Worm (Caenorhabditis elegans) whole organism, late embryonic: ENCODE results near the gene R08C7.4.
A peak's percentile ranks its signal among the peaks of the same experiment; 100 is the strongest.

Experiments used
- C38D4.7 ChIP-seq: fragments of 200-800 bp; sonication (Bioruptor generic); optimal IDR thresholded peaks from 2 replicates; lab custom pipeline; 2018; ENCODE audit warnings: mild to moderate bottlenecking, missing genetic modification characterization, moderate library complexity, missing compliant biosample characterization
- F13H6.1 ChIP-seq: sonication (generic microtip); optimal IDR thresholded peaks from 2 replicates; lab custom pipeline; 2016; ENCODE audit warnings: missing genetic modification characterization, missing compliant biosample characterization
- K02D7.2 ChIP-seq: sonication (generic microtip); optimal IDR thresholded peaks from 2 replicates; lab custom pipeline; 2017; ENCODE audit warnings: mild to moderate bottlenecking, missing genetic modification characterization, missing compliant biosample characterization
- K09A11.1 ChIP-seq: sonication (generic microtip); optimal IDR thresholded peaks from 2 replicates; lab custom pipeline; 2017; ENCODE audit warnings: antibody characterized with exemption, mild to moderate bottlenecking, missing genetic modification characterization, missing compliant biosample characterization; ENCODE audit not compliant: insufficient read depth
- T23F11.4 ChIP-seq: fragments of 200-800 bp; sonication (Bioruptor generic); optimal IDR thresholded peaks from 2 replicates; lab custom pipeline; 2018; ENCODE audit warnings: mild to moderate bottlenecking, missing genetic modification characterization, missing compliant biosample characterization
- Y22D7AL.16 ChIP-seq: sonication (generic microtip); optimal IDR thresholded peaks from 2 replicates; lab custom pipeline; 2016; ENCODE audit warnings: missing genetic modification characterization, missing compliant biosample characterization
- ama-1 ChIP-seq: fragments of 150-350 bp; optimal IDR thresholded peaks from 2 replicates; lab custom pipeline; 2014
- ceh-14 ChIP-seq: sonication (generic microtip); optimal IDR thresholded peaks from 2 replicates; lab custom pipeline; 2016; ENCODE audit warnings: missing genotype, missing genetic modification characterization, missing compliant biosample characterization
- ceh-18 ChIP-seq: sonication (generic microtip); optimal IDR thresholded peaks from 2 replicates; lab custom pipeline; 2016; ENCODE audit warnings: missing genetic modification characterization, missing compliant biosample characterization
- ceh-22 ChIP-seq: sonication (generic microtip); optimal IDR thresholded peaks from 2 replicates; lab custom pipeline; 2017; ENCODE audit warnings: missing biosample characterization, missing genetic modification characterization
- ceh-30 ChIP-seq: fragments of 150-350 bp; optimal IDR thresholded peaks from 2 replicates; lab custom pipeline; 2014; ENCODE audit warnings: missing biosample characterization, missing genetic modification characterization
- ceh-31 ChIP-seq: sonication (generic microtip); optimal IDR thresholded peaks from 2 replicates; lab custom pipeline; 2016; ENCODE audit warnings: missing genetic modification characterization, missing compliant biosample characterization
- ceh-45 ChIP-seq: fragments of 200-800 bp; sonication (Bioruptor generic); IDR thresholded peaks from 2 replicates; pipeline ENCODE4 v1.3.6; 2022; ENCODE audit warnings: missing genetic modification reagents, missing genetic modification characterization, missing compliant biosample characterization
- ceh-48 ChIP-seq: sonication (generic microtip); optimal IDR thresholded peaks from 2 replicates; lab custom pipeline; 2016; ENCODE audit warnings: missing genetic modification characterization, inconsistent platforms, missing compliant biosample characterization
- ceh-6 ChIP-seq: fragments of 200-800 bp; sonication (Bioruptor generic); optimal IDR thresholded peaks from 2 replicates; lab custom pipeline; 2018; ENCODE audit warnings: mild to moderate bottlenecking, missing genetic modification characterization, missing compliant biosample characterization
- ceh-9 ChIP-seq: sonication (generic microtip); optimal IDR thresholded peaks from 2 replicates; lab custom pipeline; 2016; ENCODE audit warnings: mild to moderate bottlenecking, missing genetic modification characterization, inconsistent platforms, missing compliant biosample characterization
- che-1 ChIP-seq: sonication (generic microtip); optimal IDR thresholded peaks from 2 replicates; lab custom pipeline; 2016; ENCODE audit warnings: mild to moderate bottlenecking, missing genetic modification characterization, missing compliant biosample characterization
- dmd-4 ChIP-seq: sonication (generic microtip); optimal IDR thresholded peaks from 2 replicates; lab custom pipeline; 2016; ENCODE audit warnings: borderline replicate concordance, missing genetic modification characterization, missing compliant biosample characterization
- elt-2 ChIP-seq: sonication (generic microtip); optimal IDR thresholded peaks from 2 replicates; lab custom pipeline; 2016; ENCODE audit warnings: missing genetic modification reagents, missing genetic modification characterization, missing compliant biosample characterization
- elt-4 ChIP-seq: sonication (generic microtip); optimal IDR thresholded peaks from 2 replicates; lab custom pipeline; 2016; ENCODE audit warnings: missing genetic modification characterization, missing compliant biosample characterization
- ets-4 ChIP-seq: sonication (generic microtip); optimal IDR thresholded peaks from 2 replicates; lab custom pipeline; 2016; ENCODE audit warnings: missing genetic modification characterization, missing compliant biosample characterization
- eyg-1 ChIP-seq: sonication (generic microtip); optimal IDR thresholded peaks from 2 replicates; lab custom pipeline; 2016; ENCODE audit warnings: missing genotype, missing genetic modification characterization, missing compliant biosample characterization
- fkh-10 ChIP-seq: fragments of 150-350 bp; optimal IDR thresholded peaks from 2 replicates; lab custom pipeline; 2014; ENCODE audit warnings: missing biosample characterization, missing genetic modification reagents, missing genetic modification characterization
- fkh-6 ChIP-seq: sonication (generic microtip); optimal IDR thresholded peaks from 2 replicates; lab custom pipeline; 2016; ENCODE audit warnings: missing genetic modification characterization, missing compliant biosample characterization
- gmeb-2 ChIP-seq: sonication (generic microtip); optimal IDR thresholded peaks from 2 replicates; lab custom pipeline; 2016; ENCODE audit warnings: missing genetic modification characterization, inconsistent platforms, missing compliant biosample characterization
- hlh-13 ChIP-seq: fragments of 200-800 bp; sonication (Bioruptor generic); optimal IDR thresholded peaks from 2 replicates; lab custom pipeline; 2018; ENCODE audit warnings: mild to moderate bottlenecking, missing genetic modification characterization, missing compliant biosample characterization
- hlh-15 ChIP-seq: sonication (generic microtip); optimal IDR thresholded peaks from 2 replicates; lab custom pipeline; 2016; ENCODE audit warnings: missing genetic modification characterization, missing compliant biosample characterization
- hlh-30 ChIP-seq: sonication (generic microtip); optimal IDR thresholded peaks from 2 replicates; lab custom pipeline; 2017; ENCODE audit warnings: antibody characterized with exemption, missing genetic modification characterization, missing compliant biosample characterization; ENCODE audit not compliant: insufficient read depth
- hlh-6 ChIP-seq: sonication (generic microtip); optimal IDR thresholded peaks from 2 replicates; lab custom pipeline; 2016; ENCODE audit warnings: missing genotype, missing genetic modification characterization, missing compliant biosample characterization
- lin-11 ChIP-seq: fragments of 200-800 bp; sonication (Bioruptor generic); optimal IDR thresholded peaks from 2 replicates; lab custom pipeline; 2018; ENCODE audit warnings: mild to moderate bottlenecking, missing genetic modification characterization, missing compliant biosample characterization
- madf-2 ChIP-seq: sonication (generic microtip); optimal IDR thresholded peaks from 2 replicates; lab custom pipeline; 2017; ENCODE audit warnings: missing genetic modification characterization, missing compliant biosample characterization
- nhr-232 ChIP-seq: sonication (generic microtip); optimal IDR thresholded peaks from 2 replicates; lab custom pipeline; 2016; ENCODE audit warnings: missing genetic modification characterization, missing compliant biosample characterization
- npax-4 ChIP-seq: sonication (generic microtip); optimal IDR thresholded peaks from 2 replicates; lab custom pipeline; 2016; ENCODE audit warnings: missing genetic modification characterization, missing compliant biosample characterization
- pag-3 ChIP-seq: sonication (generic microtip); optimal IDR thresholded peaks from 2 replicates; lab custom pipeline; 2016; ENCODE audit warnings: missing compliant biosample characterization, missing genetic modification characterization, borderline replicate concordance
- pat-9 ChIP-seq: fragments of 200-800 bp; sonication (Bioruptor generic); optimal IDR thresholded peaks from 2 replicates; lab custom pipeline; 2018; ENCODE audit warnings: mild to moderate bottlenecking, missing genetic modification characterization, moderate library complexity, missing compliant biosample characterization
- pha-4 ChIP-seq: fragments of 150-350 bp; optimal IDR thresholded peaks from 2 replicates; lab custom pipeline; 2018; ENCODE audit warnings: missing biosample characterization, missing genetic modification reagents, missing genetic modification characterization
- ref-2 ChIP-seq: sonication (generic microtip); optimal IDR thresholded peaks from 2 replicates; lab custom pipeline; 2016; ENCODE audit warnings: missing genetic modification characterization, missing compliant biosample characterization
- rnt-1 ChIP-seq: sonication (generic microtip); optimal IDR thresholded peaks from 2 replicates; lab custom pipeline; 2016; ENCODE audit warnings: missing genetic modification characterization, missing compliant biosample characterization
- sdc-2 ChIP-seq: sonication (generic microtip); optimal IDR thresholded peaks from 2 replicates; lab custom pipeline; 2016; ENCODE audit warnings: missing genotype, missing genetic modification characterization, missing compliant biosample characterization
- sox-2 ChIP-seq: fragments of 200-800 bp; sonication (Bioruptor generic); IDR thresholded peaks from 2 replicates; pipeline ENCODE4 v1.3.6; 2022; ENCODE audit warnings: missing genetic modification reagents, missing genetic modification characterization, missing compliant biosample characterization
- sox-4 ChIP-seq: sonication (generic microtip); optimal IDR thresholded peaks from 2 replicates; lab custom pipeline; 2017; ENCODE audit warnings: mild to moderate bottlenecking, missing genetic modification characterization, inconsistent platforms, missing compliant biosample characterization
- syd-9 ChIP-seq: sonication (generic microtip); optimal IDR thresholded peaks from 2 replicates; lab custom pipeline; 2016; ENCODE audit warnings: mild to moderate bottlenecking, missing genetic modification characterization, moderate library complexity, missing compliant biosample characterization
- tbx-2 ChIP-seq: sonication (generic microtip); optimal IDR thresholded peaks from 2 replicates; lab custom pipeline; 2016; ENCODE audit warnings: missing genetic modification characterization, missing compliant biosample characterization
- unc-3 ChIP-seq, 2 experiments: fragments of 200-800 bp in 1 of 2; sonication (Bioruptor generic) in 1 of 2; sonication (generic microtip) in 1 of 2; conservative IDR thresholded peaks in 1 of 2; optimal IDR thresholded peaks in 1 of 2; 2 replicates each; pipeline versions ENCODE4 v1.3.6 to Lab custom; 2016 to 2022; ENCODE audit warnings: missing compliant biosample characterization in 2 of 2, missing genetic modification characterization in 2 of 2, missing genetic modification reagents in 1 of 2
- ztf-16 ChIP-seq: sonication (generic microtip); optimal IDR thresholded peaks from 2 replicates; lab custom pipeline; 2017; ENCODE audit warnings: missing genetic modification characterization, missing compliant biosample characterization

R08C7.4 gene

ce11 chrIV:4434441-4435084 is at the start of gene R08C7.4, which contains the start of gene R08C7.8:
R08C7.4 (plus strand) TSS chrIV:4435034.
R08C7.8 (minus strand) TSS chrIV:4434541.
- TF ChIP-seq lin-11 (tag; lab: Kevin White, UChicago) (no peak), F13H6.1 (tag; lab: Kevin White, UChicago) (no peak), ceh-45 (GFP tag; lab: Robert Waterston, UW) (no peak), elt-2 (tag; lab: Kevin White, UChicago) (no peak), C38D4.7 (GFP tag; lab: Kevin White, UChicago) (no peak)

- TF ChIP-seq hlh-13 (GFP tag; lab: Kevin White, UChicago) (no peak), rnt-1 (tag; lab: Kevin White, UChicago) (no peak), unc-3 (GFP tag; conservative IDR thresholded peaks at IDR 0.05; lab: Robert Waterston, UW) (no peak), unc-3 (tag; optimal IDR thresholded peaks at IDR 0.05; lab: Kevin White, UChicago) (no peak), ceh-48 (no peak), hlh-15 (tag; lab: Kevin White, UChicago) (no peak), elt-2 (tag; lab: Kevin White, UChicago) (peak; percentile 39), Y22D7AL.16 (no peak)
Observed at ce11 chrIV:4386351-4386750, 48.5 kb upstream of the R08C7.4 start, which contains the start of gene tald-1. tald-1 (plus strand) TSS chrIV:4386651.

- TF ChIP-seq ceh-30 (tag; lab: Kevin White, UChicago) (no peak), sox-4 (tag; lab: Kevin White, UChicago) (no peak), hlh-30 (peak; percentile 43), ceh-14 (tag; lab: Kevin White, UChicago) (peak; percentile 62), lin-11 (tag; lab: Kevin White, UChicago) (no peak), pat-9 (tag; lab: Kevin White, UChicago) (no peak), elt-2 (tag; lab: Kevin White, UChicago) (peak; percentile 47), T23F11.4 (peak; percentile 16), ref-2 (tag; lab: Kevin White, UChicago) (peak; percentile 88), ceh-9 (tag; lab: Kevin White, UChicago) (no peak), madf-2 (peak; percentile 64), gmeb-2 (tag; lab: Kevin White, UChicago) (no peak), ceh-6 (GFP tag; lab: Kevin White, UChicago) (no peak), C38D4.7 (GFP tag; lab: Kevin White, UChicago) (no peak), dmd-4 (tag; lab: Kevin White, UChicago) (no peak), eyg-1 (tag; lab: Kevin White, UChicago) (no peak), tbx-2 (peak; percentile 80), pha-4 (tag; lab: Kevin White, UChicago) (no peak), fkh-10 (GFP tag; lab: Kevin White, UChicago) (no peak), sdc-2 (tag; lab: Kevin White, UChicago) (no peak), K02D7.2 (tag; lab: Kevin White, UChicago) (no peak), nhr-232 (tag; lab: Kevin White, UChicago) (no peak), che-1 (tag; lab: Kevin White, UChicago) (no peak), ama-1 (lab: Kevin White, UChicago) (no peak), ceh-22 (no peak), elt-4 (tag; lab: Kevin White, UChicago) (no peak), hlh-6 (tag; lab: Kevin White, UChicago) (no peak), ets-4 (peak; percentile 7), ceh-18 (tag; lab: Kevin White, UChicago) (peak; percentile 82), K09A11.1 (tag; lab: Kevin White, UChicago) (no peak), sox-2 (peak; percentile 27; the same call in 1 of the 2 replicates), rnt-1 (tag; lab: Kevin White, UChicago) (peak; percentile 68), ztf-16 (peak; percentile 62), npax-4 (tag; lab: Kevin White, UChicago) (no peak), syd-9 (tag; lab: Kevin White, UChicago) (no peak), Y22D7AL.16 (no peak), unc-3 (GFP tag; conservative IDR thresholded peaks at IDR 0.05; lab: Robert Waterston, UW) (peak; percentile 63; the same call in 1 of the 2 replicates), unc-3 (tag; optimal IDR thresholded peaks at IDR 0.05; lab: Kevin White, UChicago) (no peak), F13H6.1 (tag; lab: Kevin White, UChicago) (peak; percentile 14), pag-3 (tag; lab: Kevin White, UChicago) (no peak), hlh-15 (tag; lab: Kevin White, UChicago) (no peak), ceh-31 (tag; lab: Kevin White, UChicago) (peak; percentile 81), fkh-6 (tag; lab: Kevin White, UChicago) (no peak)
Observed at ce11 chrIV:4390438-4390894, 44.4 kb upstream of the R08C7.4 start, which contains the start of the genes rpl-7A and set-21. rpl-7A (minus strand) TSS chrIV:4390590. set-21 (plus strand) TSS chrIV:4390844.
